Fruit fly (Drosophila melanogaster) whole organism, prepupa: ENCODE results near the gene CG11756.

Experiments used
- Blimp-1 ChIP-seq: fragments of 200-800 bp; sonication (Bioruptor generic); optimal IDR thresholded peaks from 3 replicates; lab custom pipeline; 2017; ENCODE audit warnings: missing biosample characterization, missing genetic modification characterization, mild to moderate bottlenecking, moderate library complexity, missing genetic modification reagents
- CG10669 ChIP-seq: fragments of 200-800 bp; sonication (Bioruptor generic); optimal IDR thresholded peaks from 3 replicates; lab custom pipeline; 2018; ENCODE audit warnings: missing biosample characterization, mild to moderate bottlenecking, missing genetic modification characterization, moderate library complexity
- CG11762 ChIP-seq: fragments of 200-800 bp; sonication (Bioruptor generic); optimal IDR thresholded peaks from 3 replicates; lab custom pipeline; 2016; ENCODE audit warnings: missing biosample characterization, missing genetic modification characterization; ENCODE audit not compliant: insufficient read depth
- CG11902 ChIP-seq: fragments of 200-800 bp; sonication (Bioruptor generic); optimal IDR thresholded peaks from 3 replicates; lab custom pipeline; 2016; ENCODE audit warnings: missing biosample characterization, missing genetic modification characterization
- CG15336 ChIP-seq: fragments of 200-800 bp; sonication (Bioruptor generic); IDR thresholded peaks from 2 replicates; pipeline ENCODE4 v1.3.6; 2022; ENCODE audit warnings: missing biosample characterization, missing genetic modification characterization
- CG1621 ChIP-seq: fragments of 200-800 bp; sonication (Bioruptor generic); optimal IDR thresholded peaks from 3 replicates; lab custom pipeline; 2018; ENCODE audit warnings: missing biosample characterization, mild to moderate bottlenecking, missing genetic modification characterization
- CG3032 ChIP-seq: fragments of 200-800 bp; optimal IDR thresholded peaks from 2 replicates; lab custom pipeline; 2019; ENCODE audit warnings: missing biosample characterization, mild to moderate bottlenecking, missing genetic modification characterization, moderate library complexity
- CG32006 ChIP-seq: fragments of 200-800 bp; sonication (Bioruptor generic); optimal IDR thresholded peaks from 3 replicates; lab custom pipeline; 2017; ENCODE audit warnings: missing biosample characterization, mild to moderate bottlenecking, missing genetic modification characterization
- CG34406 ChIP-seq: fragments of 200-800 bp; sonication (Bioruptor generic); optimal IDR thresholded peaks from 3 replicates; lab custom pipeline; 2016; ENCODE audit warnings: missing biosample characterization, missing genetic modification characterization
- CG3919 ChIP-seq: fragments of 200-800 bp; sonication (Bioruptor generic); optimal IDR thresholded peaks from 3 replicates; lab custom pipeline; 2016; ENCODE audit warnings: missing biosample characterization, missing genetic modification characterization
- CG4318 ChIP-seq: fragments of 200-800 bp; sonication (Bioruptor generic); optimal IDR thresholded peaks from 3 replicates; lab custom pipeline; 2017; ENCODE audit warnings: missing biosample characterization, mild to moderate bottlenecking, missing genetic modification characterization
- CG6163 ChIP-seq: fragments of 200-800 bp; sonication (Bioruptor generic); IDR thresholded peaks from 3 replicates; pipeline ENCODE4 v1.3.6; 2022; ENCODE audit warnings: missing biosample characterization, missing genetic modification characterization
- CG6276 ChIP-seq: fragments of 200-800 bp; sonication (Bioruptor generic); optimal IDR thresholded peaks from 2 replicates; lab custom pipeline; 2017; ENCODE audit warnings: missing biosample characterization, mild to moderate bottlenecking, missing genetic modification characterization
- CG6792 ChIP-seq: fragments of 200-800 bp; sonication (Bioruptor generic); optimal IDR thresholded peaks from 3 replicates; lab custom pipeline; 2016; ENCODE audit warnings: missing biosample characterization, missing genetic modification characterization
- CG6854 ChIP-seq: fragments of 200-800 bp; sonication (Bioruptor generic); optimal IDR thresholded peaks from 2 replicates; lab custom pipeline; 2017; ENCODE audit warnings: missing biosample characterization, mild to moderate bottlenecking, missing genetic modification characterization
- CG7368 ChIP-seq: fragments of 200-800 bp; sonication (Bioruptor generic); optimal IDR thresholded peaks from 3 replicates; lab custom pipeline; 2016; ENCODE audit warnings: missing biosample characterization, missing genetic modification characterization
- CG8119 ChIP-seq: fragments of 200-800 bp; sonication (Bioruptor generic); IDR thresholded peaks from 3 replicates; pipeline ENCODE4 v1.3.6; 2022; ENCODE audit warnings: missing biosample characterization, missing genetic modification characterization
- CG8632 ChIP-seq: fragments of 200-800 bp; sonication (Bioruptor generic); optimal IDR thresholded peaks from 3 replicates; lab custom pipeline; 2016; ENCODE audit warnings: missing biosample characterization, missing genetic modification characterization
- CG9139 ChIP-seq: fragments of 200-800 bp; sonication (Bioruptor generic); optimal IDR thresholded peaks from 3 replicates; lab custom pipeline; 2017; ENCODE audit warnings: missing biosample characterization, mild to moderate bottlenecking, missing genetic modification characterization
- Eip75B ChIP-seq: fragments of 200-800 bp; sonication (Bioruptor generic); optimal IDR thresholded peaks from 3 replicates; lab custom pipeline; 2016; ENCODE audit warnings: missing biosample characterization, missing genetic modification characterization
- Eip78C ChIP-seq: fragments of 200-800 bp; sonication (Bioruptor generic); peaks from one replicate; lab custom pipeline; 2016; ENCODE audit warnings: missing biosample characterization, missing genetic modification characterization
- Ets21C ChIP-seq: fragments of 200-800 bp; sonication (Bioruptor generic); optimal IDR thresholded peaks from 3 replicates; lab custom pipeline; 2016; ENCODE audit warnings: missing biosample characterization, missing genetic modification characterization
- Gug ChIP-seq: fragments of 200-800 bp; sonication (Bioruptor generic); IDR thresholded peaks from 2 replicates; pipeline ENCODE4 v1.3.6; 2022; ENCODE audit warnings: missing biosample characterization, missing genetic modification characterization
- Hr39 ChIP-seq: fragments of 200-800 bp; sonication (Bioruptor generic); optimal IDR thresholded peaks from 2 replicates; lab custom pipeline; 2016; ENCODE audit warnings: missing biosample characterization, missing genetic modification characterization
- Hr4 ChIP-seq: fragments of 200-800 bp; sonication (Bioruptor generic); optimal IDR thresholded peaks from 3 replicates; lab custom pipeline; 2016; ENCODE audit warnings: missing biosample characterization, missing genetic modification characterization
- Lpt ChIP-seq: fragments of 200-800 bp; sonication (Bioruptor generic); optimal IDR thresholded peaks from 3 replicates; lab custom pipeline; 2016; ENCODE audit warnings: missing biosample characterization, missing genetic modification characterization
- Met ChIP-seq: fragments of 200-800 bp; sonication (Bioruptor generic); optimal IDR thresholded peaks from 3 replicates; lab custom pipeline; 2016; ENCODE audit warnings: missing biosample characterization, missing genetic modification characterization
- OdsH ChIP-seq: fragments of 200-800 bp; sonication (Bioruptor generic); optimal IDR thresholded peaks from 3 replicates; lab custom pipeline; 2016; ENCODE audit warnings: missing biosample characterization, missing genetic modification characterization
- Smox ChIP-seq: fragments of 200-800 bp; sonication (Bioruptor generic); optimal IDR thresholded peaks from 3 replicates; lab custom pipeline; 2016; ENCODE audit warnings: missing biosample characterization, missing genetic modification characterization
- Sox102F ChIP-seq: fragments of 200-800 bp; sonication (Bioruptor generic); optimal IDR thresholded peaks from 2 replicates; lab custom pipeline; 2016; ENCODE audit warnings: missing biosample characterization, mild to moderate bottlenecking, missing genetic modification characterization
- achi ChIP-seq: fragments of 200-800 bp; sonication (Bioruptor generic); optimal IDR thresholded peaks from 3 replicates; lab custom pipeline; 2016; ENCODE audit warnings: missing biosample characterization, missing genetic modification characterization
- acj6 ChIP-seq: fragments of 200-800 bp; sonication (Bioruptor generic); optimal IDR thresholded peaks from 3 replicates; lab custom pipeline; 2016; ENCODE audit warnings: missing biosample characterization, missing genetic modification characterization
- cyc ChIP-seq: fragments of 200-800 bp; sonication (Bioruptor generic); optimal IDR thresholded peaks from 3 replicates; lab custom pipeline; 2016; ENCODE audit warnings: missing biosample characterization, missing genetic modification characterization
- dsx ChIP-seq: fragments of 200-800 bp; optimal IDR thresholded peaks from 3 replicates; lab custom pipeline; 2019; ENCODE audit warnings: missing biosample characterization, mild to moderate bottlenecking, missing genetic modification characterization, moderate library complexity; ENCODE audit not compliant: poor library complexity, severe bottlenecking
- eg ChIP-seq: fragments of 200-800 bp; sonication (Bioruptor generic); IDR thresholded peaks from 3 replicates; pipeline ENCODE4 v1.3.6; 2022; ENCODE audit warnings: missing biosample characterization, missing genetic modification characterization
- esn ChIP-seq: fragments of 200-800 bp; sonication (Bioruptor generic); optimal IDR thresholded peaks from 2 replicates; lab custom pipeline; 2016; ENCODE audit warnings: missing biosample characterization, mild to moderate bottlenecking, missing genetic modification characterization, moderate library complexity
- fkh ChIP-seq: fragments of 200-800 bp; sonication (Bioruptor generic); optimal IDR thresholded peaks from 3 replicates; lab custom pipeline; 2017; ENCODE audit warnings: missing biosample characterization, mild to moderate bottlenecking, missing genetic modification characterization, moderate library complexity
- pdm3 ChIP-seq: fragments of 200-800 bp; sonication (Bioruptor generic); optimal IDR thresholded peaks from 3 replicates; lab custom pipeline; 2016; ENCODE audit warnings: missing biosample characterization, missing genetic modification characterization
- topi ChIP-seq: fragments of 200-800 bp; sonication (Bioruptor generic); optimal IDR thresholded peaks from 3 replicates; lab custom pipeline; 2016; ENCODE audit warnings: missing biosample characterization, missing genetic modification characterization
- vri ChIP-seq: fragments of 200-800 bp; sonication (Bioruptor generic); optimal IDR thresholded peaks from 3 replicates; lab custom pipeline; 2016; ENCODE audit warnings: missing biosample characterization, mild to moderate bottlenecking, missing genetic modification characterization

The CG11756 gene

dm6 chrX:11367783-11368509 is 20.0 kb downstream of the CG11756 start, which contains the start of the genes hop and Tim8:
hop (minus strand) TSS chrX:11368098.
Tim8 (plus strand) TSS chrX:11368445.
- TF ChIP-seq CG6276 (no peak), pdm3 (GFP tag; lab: Kevin White, UChicago) (no peak), esn (GFP tag; lab: Kevin White, UChicago) (no peak), cyc (no peak), OdsH (GFP tag; lab: Kevin White, UChicago) (no peak), vri (no peak), CG11902 (no peak), CG11762 (GFP tag; lab: Kevin White, UChicago) (no peak), achi (peak; percentile 66), acj6 (GFP tag; lab: Kevin White, UChicago) (no peak), CG15336 (no peak), Eip75B (GFP tag; lab: Kevin White, UChicago) (no peak), CG6792 (GFP tag; lab: Kevin White, UChicago) (no peak), CG3032 (tag; lab: Kevin White, UChicago) (no peak), CG6854 (GFP tag; lab: Kevin White, UChicago) (no peak), dsx (GFP tag; lab: Kevin White, UChicago) (no peak), Sox102F (GFP tag; lab: Kevin White, UChicago) (no peak), fkh (peak; percentile 76), Eip78C (GFP tag; lab: Kevin White, UChicago) (peak; percentile 8), topi (no peak), CG6163 (GFP tag; lab: Robert Waterston, UW) (no peak), CG9139 (GFP tag; lab: Kevin White, UChicago) (no peak), Hr4 (GFP tag; lab: Kevin White, UChicago) (no peak), CG8632 (no peak), CG8119 (no peak)
- TF ChIP-seq, all 60 proteins: peak for 3

dm6 chrX:11369374-11369773 is 21.5 kb downstream of the CG11756 start, which contains the start of gene dlg1:
dlg1 (plus strand) TSS chrX:11369665.
- TF ChIP-seq achi: no peak
- TF ChIP-seq CG4318 (GFP tag; lab: Kevin White, UChicago): no peak
- no peak for TF ChIP-seq CG10669 (GFP tag; lab: Kevin White, UChicago)
- TF ChIP-seq Blimp-1 (GFP tag; lab: Kevin White, UChicago): no peak
- no peak for TF ChIP-seq Met (GFP tag; lab: Kevin White, UChicago)
- TF ChIP-seq Hr4 (GFP tag; lab: Kevin White, UChicago): no peak
- TF ChIP-seq topi: no peak
- TF ChIP-seq pdm3 (GFP tag; lab: Kevin White, UChicago): no peak
- TF ChIP-seq Lpt (GFP tag; lab: Kevin White, UChicago): no peak
- TF ChIP-seq eg (GFP tag; lab: Robert Waterston, UW): no peak
- TF ChIP-seq CG6276: no peak
- TF ChIP-seq CG7368: no peak
- TF ChIP-seq Ets21C: no peak
- peak; percentile 67 for TF ChIP-seq Eip78C (GFP tag; lab: Kevin White, UChicago)
- TF ChIP-seq CG3919 (GFP tag; lab: Kevin White, UChicago): no peak
- TF ChIP-seq Smox: no peak
- no peak for TF ChIP-seq Gug (GFP tag; lab: Robert Waterston, UW)
- TF ChIP-seq CG3032 (tag; lab: Kevin White, UChicago): no peak
- no peak for TF ChIP-seq Hr39 (GFP tag; lab: Kevin White, UChicago)
- peak; percentile 35 for TF ChIP-seq fkh
- no peak for TF ChIP-seq Sox102F (GFP tag; lab: Kevin White, UChicago)
- TF ChIP-seq CG32006 (GFP tag; lab: Kevin White, UChicago): no peak
- TF ChIP-seq CG34406 (GFP tag; lab: Kevin White, UChicago): no peak
- TF ChIP-seq CG1621 (tag; lab: Kevin White, UChicago): peak; percentile 67
- no peak for TF ChIP-seq OdsH (GFP tag; lab: Kevin White, UChicago)
